Fruit fly (Drosophila melanogaster) whole organism, wandering third instar larva: ENCODE results near the gene CG31898.

Source experiments
- Abd-B ChIP-seq: fragments of >200 bp; optimal IDR thresholded peaks from 2 replicates; lab custom pipeline; 2017; ENCODE audit warnings: missing biosample characterization, missing genetic modification characterization
- CG32264 ChIP-seq: fragments of 200-800 bp; sonication (Bioruptor generic); optimal IDR thresholded peaks from 2 replicates; lab custom pipeline; 2016; ENCODE audit warnings: missing biosample characterization, missing genetic modification characterization
- CG9705 ChIP-seq: fragments of 200-800 bp; sonication (Bioruptor generic); optimal IDR thresholded peaks from 2 replicates; lab custom pipeline; 2018; ENCODE audit warnings: missing biosample characterization, mild to moderate bottlenecking, missing genetic modification characterization
- CrebA ChIP-seq: fragments of 200-800 bp; sonication (Bioruptor generic); optimal IDR thresholded peaks from 2 replicates; lab custom pipeline; 2016; ENCODE audit warnings: missing biosample characterization, mild to moderate bottlenecking, missing genetic modification characterization, borderline replicate concordance
- Dfd ChIP-seq: fragments of >200 bp; optimal IDR thresholded peaks from 2 replicates; lab custom pipeline; 2017; ENCODE audit warnings: missing biosample characterization, missing genetic modification characterization
- Dif ChIP-seq: fragments of 200-275, 200-300 bp; sonication (Bioruptor generic); optimal IDR thresholded peaks from 2 replicates; lab custom pipeline; 2018; ENCODE audit warnings: missing biosample characterization, missing genetic modification characterization; ENCODE audit not compliant: partially characterized antibody
- GATAd ChIP-seq: sonication (Bioruptor generic); optimal IDR thresholded peaks from 2 replicates; lab custom pipeline; 2016; ENCODE audit warnings: missing biosample characterization, missing genetic modification characterization
- HLH106 ChIP-seq: fragments of 200-800 bp; optimal IDR thresholded peaks from 3 replicates; lab custom pipeline; 2019; ENCODE audit warnings: missing biosample characterization, mild to moderate bottlenecking, missing genetic modification characterization, moderate library complexity
- Hnf4 ChIP-seq: fragments of 200-800 bp; sonication (Bioruptor generic); optimal IDR thresholded peaks from 2 replicates; lab custom pipeline; 2016; ENCODE audit warnings: missing biosample characterization, mild to moderate bottlenecking, missing genetic modification characterization
- Hr78 ChIP-seq: fragments of >200 bp; optimal IDR thresholded peaks from 2 replicates; lab custom pipeline; 2017; ENCODE audit warnings: missing biosample characterization, missing genetic modification characterization
- Hr83 ChIP-seq: fragments of 200-300 bp; sonication (Bioruptor generic); optimal IDR thresholded peaks from 2 replicates; lab custom pipeline; 2016; ENCODE audit warnings: missing biosample characterization, mild to moderate bottlenecking, missing genetic modification characterization, moderate library complexity; ENCODE audit not compliant: poor library complexity, severe bottlenecking
- Jra ChIP-seq: sonication (Bioruptor generic); optimal IDR thresholded peaks from 2 replicates; lab custom pipeline; 2016; ENCODE audit warnings: missing biosample characterization, missing genetic modification characterization
- Mio ChIP-seq: sonication (Bioruptor generic); optimal IDR thresholded peaks from 2 replicates; lab custom pipeline; 2016; ENCODE audit warnings: missing biosample characterization, missing genetic modification characterization
- Myc ChIP-seq: fragments of >200 bp; optimal IDR thresholded peaks from 2 replicates; lab custom pipeline; 2017
- N ChIP-seq: fragments of >200 bp; optimal IDR thresholded peaks from 2 replicates; lab custom pipeline; 2018; ENCODE audit warnings: missing biosample characterization, missing external identifiers, missing genetic modification characterization
- OdsH ChIP-seq: fragments of 200-800 bp; sonication (Bioruptor generic); optimal IDR thresholded peaks from 2 replicates; lab custom pipeline; 2016; ENCODE audit warnings: missing biosample characterization, mild to moderate bottlenecking, missing genetic modification characterization
- Rel ChIP-seq, 2 experiments: fragments of 200-800 bp; sonication (Bioruptor generic) in 1 of 2; optimal IDR thresholded peaks; 2 replicates in 1 of 2; 3 replicates in 1 of 2; lab custom pipeline; 2016 to 2019; ENCODE audit warnings: mild to moderate bottlenecking in 2 of 2, missing biosample characterization in 2 of 2, missing genetic modification characterization in 2 of 2, moderate library complexity in 1 of 2
- Sp1 ChIP-seq: fragments of 200-800 bp; sonication (Bioruptor generic); optimal IDR thresholded peaks from 3 replicates; lab custom pipeline; 2019; ENCODE audit warnings: missing biosample characterization, mild to moderate bottlenecking, missing genetic modification characterization, moderate library complexity
- Vsx2 ChIP-seq: fragments of 200-300, 225-300 bp; sonication (Bioruptor generic); optimal IDR thresholded peaks from 2 replicates; lab custom pipeline; 2018; ENCODE audit warnings: missing biosample characterization, missing genetic modification characterization; ENCODE audit not compliant: partially characterized antibody
- br ChIP-seq: fragments of 200-800 bp; sonication (Bioruptor generic); optimal IDR thresholded peaks from 2 replicates; lab custom pipeline; 2016; ENCODE audit warnings: missing biosample characterization, missing genetic modification characterization
- brk ChIP-seq: fragments of 200-800 bp; sonication (Bioruptor generic); optimal IDR thresholded peaks from 2 replicates; lab custom pipeline; 2016; ENCODE audit warnings: missing biosample characterization, mild to moderate bottlenecking, missing genetic modification characterization
- dl ChIP-seq, 2 experiments: fragments of 175-275, 200-275 bp in 1 of 2; fragments of 200-275 bp in 1 of 2; sonication (Bioruptor generic); optimal IDR thresholded peaks; lab custom pipeline; 2018; ENCODE audit warnings: mild to moderate bottlenecking in 2 of 2, missing biosample characterization in 2 of 2, missing genetic modification characterization in 2 of 2, moderate library complexity in 2 of 2; ENCODE audit not compliant: partially characterized antibody in 2 of 2, insufficient read depth in 1 of 2
- dmrt93B ChIP-seq: fragments of 200-800 bp; sonication (Bioruptor generic); optimal IDR thresholded peaks from 2 replicates; lab custom pipeline; 2018; ENCODE audit warnings: missing biosample characterization, mild to moderate bottlenecking, missing genetic modification characterization
- dsf ChIP-seq: sonication (Bioruptor generic); optimal IDR thresholded peaks from 2 replicates; lab custom pipeline; 2016; ENCODE audit warnings: missing biosample characterization, missing genetic modification characterization, borderline replicate concordance
- ey ChIP-seq: fragments of 200-800 bp; sonication (Bioruptor generic); optimal IDR thresholded peaks from 2 replicates; lab custom pipeline; 2016; ENCODE audit warnings: missing biosample characterization, missing genetic modification characterization
- foxo ChIP-seq, 2 experiments: fragments of 200-800 bp; sonication (Bioruptor generic); optimal IDR thresholded peaks; 2 replicates in 1 of 2; 3 replicates in 1 of 2; lab custom pipeline; 2016 to 2017; ENCODE audit warnings: missing biosample characterization in 2 of 2, missing genetic modification characterization in 2 of 2
- fru ChIP-seq: fragments of 200-800 bp; sonication (Bioruptor generic); optimal IDR thresholded peaks from 3 replicates; lab custom pipeline; 2016; ENCODE audit warnings: missing biosample characterization, mild to moderate bottlenecking, missing genetic modification characterization
- h ChIP-seq: fragments of 200-800 bp; sonication (Bioruptor generic); optimal IDR thresholded peaks from 3 replicates; lab custom pipeline; 2016; ENCODE audit warnings: missing biosample characterization, mild to moderate bottlenecking, missing genetic modification characterization
- jim ChIP-seq: fragments of 175-275, 200-325 bp; sonication (Bioruptor generic); optimal IDR thresholded peaks from 2 replicates; lab custom pipeline; 2016; ENCODE audit warnings: missing biosample characterization, mild to moderate bottlenecking, missing genetic modification characterization
- lola ChIP-seq: fragments of >200 bp; optimal IDR thresholded peaks from 2 replicates; lab custom pipeline; 2017; ENCODE audit warnings: missing biosample characterization, missing genetic modification characterization
- pan ChIP-seq: fragments of >200 bp; optimal IDR thresholded peaks from 2 replicates; lab custom pipeline; 2017
- psq ChIP-seq: fragments of 200-800 bp; sonication (Bioruptor generic); optimal IDR thresholded peaks from 3 replicates; lab custom pipeline; 2017; ENCODE audit warnings: missing biosample characterization, mild to moderate bottlenecking, missing genetic modification characterization, moderate library complexity
- rgr ChIP-seq: fragments of 200-800 bp; sonication (Bioruptor generic); optimal IDR thresholded peaks from 3 replicates; lab custom pipeline; 2016; ENCODE audit warnings: missing biosample characterization, mild to moderate bottlenecking, missing genetic modification characterization
- sage ChIP-seq: fragments of 200-800 bp; sonication (Bioruptor generic); optimal IDR thresholded peaks from 2 replicates; lab custom pipeline; 2016; ENCODE audit warnings: missing biosample characterization, mild to moderate bottlenecking, missing genetic modification characterization
- sv ChIP-seq: fragments of 200-800 bp; sonication (Bioruptor generic); optimal IDR thresholded peaks from 3 replicates; lab custom pipeline; 2016; ENCODE audit warnings: missing biosample characterization, missing genetic modification characterization
- tai ChIP-seq: sonication (Bioruptor generic); optimal IDR thresholded peaks from 2 replicates; lab custom pipeline; 2016; ENCODE audit warnings: missing biosample characterization, missing genetic modification characterization
- usp ChIP-seq: fragments of >200 bp; optimal IDR thresholded peaks from 2 replicates; lab custom pipeline; 2017; ENCODE audit warnings: missing biosample characterization, missing genetic modification characterization
- woc ChIP-seq: sonication (Bioruptor generic); optimal IDR thresholded peaks from 2 replicates; lab custom pipeline; 2016; ENCODE audit warnings: missing biosample characterization, mild to moderate bottlenecking, missing genetic modification characterization

The CG31898 gene

dm6 chr2L:8403286-8404270, 3.4 kb downstream of the CG31898 start, which contains the start of gene emb:
TSS of gene emb (plus strand) at chr2L:8403573.
- TF ChIP-seq pan (lab: Kevin White, UChicago) (no peak), Sp1 (peak; percentile 73), rgr (GFP tag; lab: Kevin White, UChicago) (peak; percentile 61), ey (GFP tag; lab: Kevin White, UChicago) (peak; percentile 20), Jra (GFP tag; lab: Kevin White, UChicago) (peak; percentile 40), jim (GFP tag; lab: Kevin White, UChicago) (peak; percentile 46), brk (no peak), N (GFP tag; lab: Kevin White, UChicago) (peak; percentile 75), CrebA (GFP tag; lab: Kevin White, UChicago) (no peak), CG32264 (GFP tag; lab: Kevin White, UChicago) (no peak), Dif (GFP tag; lab: Kevin White, UChicago) (no peak), usp (GFP tag; lab: Kevin White, UChicago) (no peak), sage (GFP tag; lab: Kevin White, UChicago) (no peak), h (GFP tag; lab: Kevin White, UChicago) (peak; percentile 58), Mio (GFP tag; lab: Kevin White, UChicago) (no peak), Rel (GFP tag; optimal IDR thresholded peaks at IDR 0.05; lab: Kevin White, UChicago) (no peak), Rel (tag; optimal IDR thresholded peaks at IDR 0.05; lab: Kevin White, UChicago) (peak; percentile 49), fru (GFP tag; lab: Kevin White, UChicago) (peak; percentile 69), CG9705 (GFP tag; lab: Kevin White, UChicago) (peak; percentile 25), psq (GFP tag; lab: Kevin White, UChicago) (peak; percentile 45), OdsH (peak; percentile 40), Hnf4 (GFP tag; lab: Kevin White, UChicago) (no peak), woc (GFP tag; lab: Kevin White, UChicago) (peak; percentile 54), GATAd (no peak), HLH106 (tag; lab: Kevin White, UChicago) (peak; percentile 11), Abd-B (GFP tag; lab: Kevin White, UChicago) (no peak), tai (GFP tag; lab: Kevin White, UChicago) (no peak), sv (GFP tag; lab: Kevin White, UChicago) (peak; percentile 7), dmrt93B (GFP tag; lab: Kevin White, UChicago) (no peak), lola (no peak), br (GFP tag; lab: Kevin White, UChicago) (no peak), Myc (lab: Kevin White, UChicago) (no peak), foxo (GFP tag; optimal IDR thresholded peaks at IDR 0.05; lab: Kevin White, UChicago) (peak in 1 of 2 experiments; percentile 60), Hr83 (GFP tag; lab: Kevin White, UChicago) (peak; percentile 80), Hr78 (GFP tag; lab: Kevin White, UChicago) (no peak), dsf (GFP tag; lab: Kevin White, UChicago) (peak; percentile 6), Dfd (GFP tag; lab: Kevin White, UChicago) (no peak), dl (GFP tag; optimal IDR thresholded peaks at IDR 0.05; lab: Kevin White, UChicago; ENCODE audit: insufficient read depth in 1 of 2, partially characterized antibody in 2 of 2) (no peak), Vsx2 (GFP tag; lab: Kevin White, UChicago) (no peak)

- TF ChIP-seq Dif (GFP tag; lab: Kevin White, UChicago) = peak; percentile 81
- TF ChIP-seq ey (GFP tag; lab: Kevin White, UChicago) = peak; percentile 24
- TF ChIP-seq dl (GFP tag; optimal IDR thresholded peaks at IDR 0.05; lab: Kevin White, UChicago; ENCODE audit: insufficient read depth in 1 of 2, partially characterized antibody in 2 of 2) = peak in 1 of 2 experiments; percentile 61
- TF ChIP-seq HLH106 (tag; lab: Kevin White, UChicago) = no peak
- TF ChIP-seq foxo (GFP tag; optimal IDR thresholded peaks at IDR 0.05; lab: Kevin White, UChicago) = no peak
- no peak for TF ChIP-seq rgr (GFP tag; lab: Kevin White, UChicago)
- no peak for TF ChIP-seq CG9705 (GFP tag; lab: Kevin White, UChicago)
- no peak for TF ChIP-seq GATAd
- TF ChIP-seq psq (GFP tag; lab: Kevin White, UChicago) = no peak
- no peak for TF ChIP-seq jim (GFP tag; lab: Kevin White, UChicago)
- no peak for TF ChIP-seq CG32264 (GFP tag; lab: Kevin White, UChicago)
- peak; percentile 65 for TF ChIP-seq Vsx2 (GFP tag; lab: Kevin White, UChicago)
- no peak for TF ChIP-seq usp (GFP tag; lab: Kevin White, UChicago)
- peak; percentile 64 for TF ChIP-seq Hr83 (GFP tag; lab: Kevin White, UChicago)
- no peak for TF ChIP-seq Hr78 (GFP tag; lab: Kevin White, UChicago)
- TF ChIP-seq Sp1 = peak; percentile 36
- no peak for TF ChIP-seq CrebA (GFP tag; lab: Kevin White, UChicago)
- no peak for TF ChIP-seq OdsH
- no peak for TF ChIP-seq Myc (lab: Kevin White, UChicago)
- no peak for TF ChIP-seq N (GFP tag; lab: Kevin White, UChicago)
- no peak for TF ChIP-seq sage (GFP tag; lab: Kevin White, UChicago)
- TF ChIP-seq Dfd (GFP tag; lab: Kevin White, UChicago) = no peak
- TF ChIP-seq fru (GFP tag; lab: Kevin White, UChicago) = peak; percentile 31
- no peak for TF ChIP-seq woc (GFP tag; lab: Kevin White, UChicago)
- no peak for TF ChIP-seq Jra (GFP tag; lab: Kevin White, UChicago)
These were observed 11.3 kb downstream of the CG31898 start, which contains the start of gene Naglu for dm6 chr2L:8411530-8411929. TSS of gene Naglu (minus strand) at chr2L:8411868.
